Worm (Caenorhabditis elegans) whole organism, L2 larva: ENCODE data around the gene C37C3.1.
A peak's percentile ranks its signal among the peaks of the same experiment; 100 is the strongest.

Experiments
- ceh-82 ChIP-seq: fragments of 150-350 bp; optimal IDR thresholded peaks from 2 replicates; lab custom pipeline; 2014; ENCODE audit warnings: missing biosample characterization, missing genetic modification characterization
- egl-27 ChIP-seq: sonication (generic microtip); optimal IDR thresholded peaks from 3 replicates; lab custom pipeline; 2017; ENCODE audit warnings: missing biosample characterization, missing genetic modification reagents, missing genetic modification characterization
- lin-39 ChIP-seq: fragments of 150-350 bp; optimal IDR thresholded peaks from 2 replicates; lab custom pipeline; 2014; ENCODE audit warnings: missing biosample characterization, missing genetic modification reagents, missing genetic modification characterization
- lsy-2 ChIP-seq, 2 experiments: fragments of 150-350 bp in 1 of 2; sonication (generic microtip) in 1 of 2; optimal IDR thresholded peaks; 2 replicates each; lab custom pipeline; 2014 to 2017; ENCODE audit warnings: missing biosample characterization in 2 of 2, missing genetic modification characterization in 2 of 2
- mab-5 ChIP-seq: fragments of 150-350 bp; optimal IDR thresholded peaks from 2 replicates; lab custom pipeline; 2014; ENCODE audit warnings: missing biosample characterization, missing genetic modification characterization
- mbf-1 ChIP-seq: sonication (generic microtip); optimal IDR thresholded peaks from 2 replicates; lab custom pipeline; 2017; ENCODE audit warnings: missing biosample characterization, missing genetic modification characterization
- nhr-11 ChIP-seq: fragments of 150-350 bp; optimal IDR thresholded peaks from 2 replicates; lab custom pipeline; 2014; ENCODE audit warnings: missing biosample characterization, missing genetic modification characterization
- unc-39 ChIP-seq: fragments of 150-350 bp; optimal IDR thresholded peaks from 2 replicates; lab custom pipeline; 2014; ENCODE audit warnings: missing biosample characterization, missing genetic modification characterization
- unc-55 ChIP-seq: fragments of 150-350 bp; sonication (generic microtip); optimal IDR thresholded peaks from 3 replicates; lab custom pipeline; 2014; ENCODE audit warnings: missing biosample characterization, missing genetic modification reagents, missing genetic modification characterization
- ztf-11 ChIP-seq: sonication (generic microtip); optimal IDR thresholded peaks from 2 replicates; lab custom pipeline; 2017; ENCODE audit warnings: missing biosample characterization, missing genetic modification characterization

DNA sequence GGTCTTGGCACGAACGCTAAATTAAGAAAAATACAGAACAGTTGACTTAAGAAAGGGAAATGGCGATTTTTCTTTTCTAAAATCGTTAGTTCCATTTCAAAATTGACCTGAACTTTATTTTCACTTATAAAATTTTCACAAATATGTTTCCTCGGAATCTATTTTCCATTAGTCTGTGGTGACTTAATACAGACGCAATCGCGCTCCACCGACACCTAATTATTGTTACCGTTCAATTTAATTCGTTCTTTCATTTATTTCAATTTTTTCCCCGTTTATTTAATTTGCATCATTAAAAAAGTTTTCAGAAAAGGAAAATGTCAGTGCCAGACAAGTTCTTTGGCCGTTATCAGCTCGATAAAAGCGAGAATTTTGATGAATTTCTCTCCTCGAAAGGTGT, 37.5 kb upstream of the C37C3.1 start, which contains the start of gene lbp-4:
- no peak for TF ChIP-seq egl-27 (tag; lab: Kevin White, UChicago)
- TF ChIP-seq unc-39 (tag; lab: Kevin White, UChicago): no peak
- no peak for TF ChIP-seq nhr-11 (tag; lab: Kevin White, UChicago)
- TF ChIP-seq mab-5 (tag; lab: Kevin White, UChicago): no peak
- no peak for TF ChIP-seq ceh-82 (tag; lab: Kevin White, UChicago)
- TF ChIP-seq unc-55 (GFP tag; lab: Kevin White, UChicago): peak; percentile 71
- peak in 1 of 2 experiments; percentile 64 for TF ChIP-seq lsy-2 (tag; optimal IDR thresholded peaks at IDR 0.05; lab: Kevin White, UChicago)
- no peak for TF ChIP-seq mbf-1 (tag; lab: Kevin White, UChicago)
- TF ChIP-seq ztf-11 (tag; lab: Kevin White, UChicago): no peak
- TF ChIP-seq lin-39 (tag; lab: Kevin White, UChicago): no peak
